Worm (Caenorhabditis elegans) whole organism, young adult: Measurements from ENCODE around the gene C16C10.13.

Experiments
- B0019.2 ChIP-seq: fragments of 200-800 bp; sonication (Bioruptor generic); conservative IDR thresholded peaks from 2 replicates; pipeline ENCODE4 v1.3.6; 2022; ENCODE audit warnings: missing genetic modification reagents, missing genetic modification characterization, missing compliant biosample characterization
- D2030.7 ChIP-seq: fragments of 200-800 bp; sonication (Bioruptor generic); IDR thresholded peaks from 2 replicates; pipeline ENCODE4 v1.3.6; 2022; ENCODE audit warnings: missing genetic modification reagents, missing genetic modification characterization, missing compliant biosample characterization
- F33H1.4 ChIP-seq: fragments of 200-800 bp; sonication (Bioruptor generic); IDR thresholded peaks from 2 replicates; pipeline ENCODE4 v1.3.6; 2022; ENCODE audit warnings: missing genetic modification reagents, missing genetic modification characterization, missing compliant biosample characterization
- F39B2.1 ChIP-seq: fragments of 200-800 bp; sonication (Bioruptor generic); IDR thresholded peaks from 2 replicates; pipeline ENCODE4 v1.3.6; 2022; ENCODE audit warnings: missing genetic modification reagents, missing genetic modification characterization, missing compliant biosample characterization
- T07F8.4 ChIP-seq: sonication (generic microtip); optimal IDR thresholded peaks from 2 replicates; lab custom pipeline; 2016; ENCODE audit warnings: mild to moderate bottlenecking, missing genetic modification characterization, moderate library complexity, missing compliant biosample characterization
- Y56A3A.18 ChIP-seq: fragments of 200-800 bp; sonication (Bioruptor generic); IDR thresholded peaks from 2 replicates; pipeline ENCODE4 v1.3.6; 2022; ENCODE audit warnings: missing genetic modification reagents, missing genetic modification characterization, missing compliant biosample characterization
- Y79H2A.3 ChIP-seq: fragments of 200-800 bp; sonication (Bioruptor generic); conservative IDR thresholded peaks from 2 replicates; pipeline ENCODE4 v1.3.6; 2022; ENCODE audit warnings: missing genetic modification reagents, missing genetic modification characterization, missing compliant biosample characterization
- ama-1 ChIP-seq, 3 experiments: fragments of 150-350 bp in 1 of 3; sonication (generic microtip) in 2 of 3; optimal IDR thresholded peaks; 2 replicates each; lab custom pipeline; 2014 to 2018; ENCODE audit warnings: missing biosample characterization in 2 of 3, missing genetic modification characterization in 2 of 3, missing genetic modification reagents in 2 of 3
- aptf-3 ChIP-seq: fragments of 200-800 bp; sonication (Bioruptor generic); IDR thresholded peaks from 2 replicates; pipeline ENCODE4 v1.3.6; 2022; ENCODE audit warnings: missing genetic modification characterization, missing compliant biosample characterization
- athp-1 ChIP-seq: sonication (generic microtip); optimal IDR thresholded peaks from 2 replicates; lab custom pipeline; 2017; ENCODE audit warnings: mild to moderate bottlenecking, missing genetic modification characterization, missing compliant biosample characterization
- attf-5 ChIP-seq: fragments of 200-800 bp; sonication (Bioruptor generic); optimal IDR thresholded peaks from 2 replicates; lab custom pipeline; 2018; ENCODE audit warnings: mild to moderate bottlenecking, missing genetic modification characterization, missing compliant biosample characterization
- attf-6 ChIP-seq: fragments of 200-800 bp; sonication (Bioruptor generic); IDR thresholded peaks from 2 replicates; pipeline ENCODE4 v1.3.6; 2022; ENCODE audit warnings: missing genetic modification reagents, missing genetic modification characterization, missing compliant biosample characterization
- ccch-3 ChIP-seq: fragments of 200-800 bp; sonication (Bioruptor generic); optimal IDR thresholded peaks from 2 replicates; lab custom pipeline; 2018; ENCODE audit warnings: mild to moderate bottlenecking, missing genetic modification characterization, missing compliant biosample characterization
- die-1 ChIP-seq: sonication (generic microtip); optimal IDR thresholded peaks from 2 replicates; lab custom pipeline; 2016; ENCODE audit warnings: missing genotype, mild to moderate bottlenecking, missing genetic modification characterization, missing compliant biosample characterization
- dox-1 ChIP-seq: fragments of 200-800 bp; sonication (Bioruptor generic); IDR thresholded peaks from 2 replicates; pipeline ENCODE4 v1.3.6; 2022; ENCODE audit warnings: missing genetic modification reagents, missing genetic modification characterization, missing compliant biosample characterization
- dpl-1 ChIP-seq: fragments of 150-350 bp; optimal IDR thresholded peaks from 2 replicates; lab custom pipeline; 2014; ENCODE audit warnings: missing biosample characterization, missing genetic modification reagents, missing genetic modification characterization
- egl-44 ChIP-seq: fragments of 200-800 bp; sonication (Bioruptor generic); IDR thresholded peaks from 2 replicates; pipeline ENCODE4 v1.3.6; 2022; ENCODE audit warnings: missing genetic modification reagents, missing genetic modification characterization, missing compliant biosample characterization
- ekl-4 ChIP-seq: fragments of 200-800 bp; sonication (Bioruptor generic); IDR thresholded peaks from 2 replicates; pipeline ENCODE4 v1.3.6; 2022; ENCODE audit warnings: missing genetic modification reagents, missing genetic modification characterization, missing compliant biosample characterization
- hsf-1 ChIP-seq: fragments of 200-800 bp; sonication (Bioruptor generic); IDR thresholded peaks from 2 replicates; pipeline ENCODE4 v1.3.6; 2022; ENCODE audit warnings: missing genetic modification reagents, missing genetic modification characterization, missing compliant biosample characterization
- let-526 ChIP-seq: fragments of 200-800 bp; sonication (Bioruptor generic); IDR thresholded peaks from 2 replicates; pipeline ENCODE4 v1.3.6; 2022; ENCODE audit warnings: missing genetic modification reagents, missing genetic modification characterization, missing compliant biosample characterization
- let-607 ChIP-seq, 2 experiments: fragments of 200-800 bp in 1 of 2; sonication (Bioruptor generic) in 1 of 2; sonication (generic microtip) in 1 of 2; optimal IDR thresholded peaks; 2 replicates each; lab custom pipeline; 2016 to 2018; ENCODE audit warnings: mild to moderate bottlenecking in 2 of 2, missing compliant biosample characterization in 2 of 2, missing genetic modification characterization in 2 of 2, moderate library complexity in 2 of 2, missing genotype in 1 of 2
- lin-26 ChIP-seq: fragments of 200-800 bp; sonication (Bioruptor generic); IDR thresholded peaks from 2 replicates; pipeline ENCODE4 v1.3.6; 2022; ENCODE audit warnings: missing genetic modification reagents, missing genetic modification characterization, missing compliant biosample characterization
- lin-35 ChIP-seq, 3 experiments: fragments of 150-350 bp in 2 of 3; sonication (generic microtip) in 1 of 3; optimal IDR thresholded peaks; 2 replicates each; lab custom pipeline; 2014 to 2018; ENCODE audit warnings: missing biosample characterization in 3 of 3, missing genetic modification characterization in 3 of 3, missing genetic modification reagents in 3 of 3
- lin-40 ChIP-seq: sonication (generic microtip); optimal IDR thresholded peaks from 2 replicates; lab custom pipeline; 2016; ENCODE audit warnings: missing genetic modification characterization, mild to moderate bottlenecking, missing compliant biosample characterization, missing genotype, missing genetic modification reagents
- lir-1 ChIP-seq: fragments of 200-800 bp; sonication (Bioruptor generic); conservative IDR thresholded peaks from 2 replicates; pipeline ENCODE4 v1.3.6; 2022; ENCODE audit warnings: missing genetic modification reagents, missing genetic modification characterization, missing compliant biosample characterization
- lsl-1 ChIP-seq: fragments of 200-800 bp; sonication (Bioruptor generic); optimal IDR thresholded peaks from 2 replicates; lab custom pipeline; 2018; ENCODE audit warnings: mild to moderate bottlenecking, missing genetic modification characterization, moderate library complexity, missing compliant biosample characterization
- mel-28 ChIP-seq: sonication (generic microtip); optimal IDR thresholded peaks from 2 replicates; lab custom pipeline; 2016; ENCODE audit warnings: borderline replicate concordance, mild to moderate bottlenecking, missing genetic modification characterization, missing compliant biosample characterization
- mes-4 ChIP-seq: sonication (generic microtip); optimal IDR thresholded peaks from 2 replicates; lab custom pipeline; 2016; ENCODE audit warnings: missing genotype, missing genetic modification characterization, missing compliant biosample characterization
- nfya-2 ChIP-seq: fragments of 200-800 bp; sonication (Bioruptor generic); IDR thresholded peaks from 2 replicates; pipeline ENCODE4 v1.3.6; 2022; ENCODE audit warnings: missing genetic modification reagents, missing genetic modification characterization, missing compliant biosample characterization
- nhr-27 ChIP-seq: fragments of 200-800 bp; sonication (Bioruptor generic); optimal IDR thresholded peaks from 2 replicates; lab custom pipeline; 2018; ENCODE audit warnings: mild to moderate bottlenecking, missing genetic modification characterization, moderate library complexity, missing compliant biosample characterization
- nhr-80 ChIP-seq: sonication (generic microtip); optimal IDR thresholded peaks from 2 replicates; lab custom pipeline; 2016; ENCODE audit warnings: missing genetic modification characterization, missing compliant biosample characterization
- pha-4 ChIP-seq: fragments of 150-350 bp; sonication (generic microtip); optimal IDR thresholded peaks from 2 replicates; lab custom pipeline; 2014; ENCODE audit warnings: missing biosample characterization, missing genetic modification reagents, missing genetic modification characterization
- rec-8 ChIP-seq, 2 experiments: sonication (generic microtip); optimal IDR thresholded peaks; 2 replicates each; lab custom pipeline; 2016; ENCODE audit warnings: mild to moderate bottlenecking in 2 of 2, missing genetic modification characterization in 2 of 2, missing genetic modification reagents in 2 of 2, missing genotype in 2 of 2, missing biosample characterization in 1 of 2, missing compliant biosample characterization in 1 of 2, moderate library complexity in 1 of 2
- repo-1 ChIP-seq: sonication (generic microtip); optimal IDR thresholded peaks from 2 replicates; lab custom pipeline; 2017; ENCODE audit warnings: mild to moderate bottlenecking, missing genetic modification characterization, missing compliant biosample characterization
- snpc-3.4 ChIP-seq: sonication (generic microtip); optimal IDR thresholded peaks from 2 replicates; lab custom pipeline; 2017; ENCODE audit warnings: missing genetic modification characterization, mild to moderate bottlenecking, missing compliant biosample characterization, antibody characterized with exemption, moderate library complexity, missing genotype, missing genetic modification reagents
- ztf-22 ChIP-seq: fragments of 200-800 bp; sonication (Bioruptor generic); optimal IDR thresholded peaks from 2 replicates; lab custom pipeline; 2018; ENCODE audit warnings: mild to moderate bottlenecking, missing genetic modification characterization, moderate library complexity, missing compliant biosample characterization
- ztf-26 ChIP-seq: sonication (generic microtip); optimal IDR thresholded peaks from 2 replicates; lab custom pipeline; 2017; ENCODE audit warnings: missing genetic modification characterization, missing compliant biosample characterization
- ztf-3 ChIP-seq: fragments of 200-800 bp; sonication (Bioruptor generic); optimal IDR thresholded peaks from 2 replicates; lab custom pipeline; 2018; ENCODE audit warnings: mild to moderate bottlenecking, missing genetic modification characterization, missing compliant biosample characterization

Gene C16C10.13

ce11 chrIII:4178564-4178963 lies 2.3 kb downstream of the C16C10.13 start, which contains the start of gene C16C10.2:
C16C10.2 (minus strand) TSS chrIII:4178664.
- TF ChIP-seq dpl-1 (GFP tag; lab: Kevin White, UChicago), result no peak
- TF ChIP-seq hsf-1 (GFP tag; lab: Robert Waterston, UW), result 0 out of 2 replicates have a peak, but pooled peaks have one; percentile 27
- TF ChIP-seq, all 124 proteins: peak for 1

ce11 chrIII:4181338-4181737 lies 5.1 kb downstream of the C16C10.13 start, which contains the start of gene C16C10.1:
C16C10.1 (minus strand) TSS chrIII:4181438.
- TF ChIP-seq aptf-3 (GFP tag; lab: Robert Waterston, UW), result 0 out of 2 replicates have a peak, but pooled peaks have one; percentile 20
- no peak for TF ChIP-seq ama-1 (optimal IDR thresholded peaks at IDR 0.05; lab: Kevin White, UChicago)
- no peak for TF ChIP-seq ama-1 (GFP tag; optimal IDR thresholded peaks at IDR 0.05; lab: Kevin White, UChicago)

ce11 chrIII:4186751-4187309 lies 10.6 kb downstream of the C16C10.13 start, which contains the start of gene lars-1:
lars-1 (minus strand) TSS chrIII:4186801.
- TF ChIP-seq Y56A3A.18 (GFP tag; lab: Robert Waterston, UW), result no peak
- no peak for TF ChIP-seq nhr-27
- TF ChIP-seq attf-5 (GFP tag; lab: Kevin White, UChicago), result no peak
- TF ChIP-seq D2030.7 (GFP tag; lab: Robert Waterston, UW), result no peak
- no peak for TF ChIP-seq F39B2.1 (GFP tag; lab: Robert Waterston, UW)
- TF ChIP-seq B0019.2, result no peak
- no peak for TF ChIP-seq F33H1.4
- TF ChIP-seq nfya-2 (GFP tag; lab: Robert Waterston, UW), result no peak
- no peak for TF ChIP-seq lin-26 (GFP tag; lab: Robert Waterston, UW)
- no peak for TF ChIP-seq mes-4
- TF ChIP-seq nhr-80 (tag; lab: Kevin White, UChicago), result peak; percentile 48
- no peak for TF ChIP-seq ccch-3 (GFP tag; lab: Kevin White, UChicago)
- TF ChIP-seq ztf-22, result no peak
- TF ChIP-seq lsl-1 (GFP tag; lab: Kevin White, UChicago), result no peak
- TF ChIP-seq ztf-26 (tag; lab: Kevin White, UChicago), result no peak
- peak; percentile 87 to 92 for TF ChIP-seq let-607 (tag; optimal IDR thresholded peaks at IDR 0.05; lab: Kevin White, UChicago)
- no peak for TF ChIP-seq lin-35 (GFP tag; optimal IDR thresholded peaks at IDR 0.05; lab: Kevin White, UChicago)

- TF ChIP-seq let-526 (GFP tag; lab: Robert Waterston, UW), result no peak
These were observed 11.6 kb downstream of the C16C10.13 start, which contains the start of gene R74.2 for ce11 chrIII:4187845-4188244. R74.2 (plus strand) TSS chrIII:4188160.

- no peak for TF ChIP-seq Y79H2A.3
- no peak for TF ChIP-seq snpc-3.4 (tag; lab: Kevin White, UChicago)
- no peak for TF ChIP-seq repo-1 (tag; lab: Kevin White, UChicago)
- TF ChIP-seq rec-8 (tag; optimal IDR thresholded peaks at IDR 0.05; lab: Kevin White, UChicago), result no peak
- TF ChIP-seq ztf-3 (GFP tag; lab: Kevin White, UChicago), result no peak
- no peak for TF ChIP-seq lin-40 (tag; lab: Kevin White, UChicago)
- TF ChIP-seq egl-44 (GFP tag; lab: Robert Waterston, UW), result no peak
- TF ChIP-seq ekl-4 (GFP tag; lab: Robert Waterston, UW), result no peak
- TF ChIP-seq ama-1 (optimal IDR thresholded peaks at IDR 0.05; lab: Kevin White, UChicago), result no peak
- no peak for TF ChIP-seq ama-1 (GFP tag; optimal IDR thresholded peaks at IDR 0.05; lab: Kevin White, UChicago)
- no peak for TF ChIP-seq mel-28 (tag; lab: Kevin White, UChicago)
- TF ChIP-seq attf-5 (GFP tag; lab: Kevin White, UChicago), result no peak
- TF ChIP-seq attf-6 (GFP tag; lab: Robert Waterston, UW), result no peak
- TF ChIP-seq athp-1, result no peak
- no peak for TF ChIP-seq T07F8.4
- no peak for TF ChIP-seq lir-1 (GFP tag; lab: Robert Waterston, UW)
- TF ChIP-seq pha-4 (tag; lab: Kevin White, UChicago), result no peak
- TF ChIP-seq die-1, result no peak
- TF ChIP-seq D2030.7 (GFP tag; lab: Robert Waterston, UW), result no peak
- TF ChIP-seq dox-1 (GFP tag; lab: Robert Waterston, UW), result no peak
These were observed 13.4 kb downstream of the C16C10.13 start for ce11 chrIII:4189602-4190001.
